Worm (Caenorhabditis elegans): Measurements from ENCODE around the gene R13A5.7.

The R13A5.7 gene

DNA sequence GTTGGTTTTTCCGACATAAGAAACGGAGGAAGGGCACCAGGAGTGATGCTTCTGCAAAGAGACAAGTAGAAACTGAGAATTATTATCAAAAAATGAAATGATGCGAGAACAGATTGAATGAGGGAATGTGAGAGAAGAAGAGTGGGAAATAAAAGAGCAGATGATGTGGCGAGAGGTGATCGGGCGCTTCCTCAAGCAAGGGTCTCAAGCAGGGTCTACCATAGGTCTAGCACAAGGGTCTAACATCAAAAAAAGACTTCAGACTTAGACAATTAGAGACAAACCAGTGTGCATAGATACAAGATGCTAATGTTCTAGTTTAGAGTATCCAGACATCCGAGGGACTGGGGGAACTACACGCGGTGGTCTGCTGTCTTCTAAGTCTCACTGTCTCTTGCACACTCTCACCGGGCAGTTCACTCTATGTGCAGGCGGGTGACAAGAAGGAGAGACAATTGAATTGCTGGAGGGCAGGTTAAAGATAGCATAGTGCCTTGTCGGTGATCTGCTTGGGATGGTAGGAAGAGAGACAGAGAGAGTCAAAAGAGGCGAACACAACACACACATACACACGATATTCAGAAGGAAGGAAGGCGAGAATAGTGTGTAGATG is at the start of gene R13A5.7:
R13A5.7 (minus strand) TSS at position 51 of the 613 bp plus-strand sequence.
- no peak for TF ChIP-seq ztf-3 (GFP tag; optimal IDR thresholded peaks at IDR 0.05)
- TF ChIP-seq unc-130 (GFP tag; optimal IDR thresholded peaks at IDR 0.05): no peak
- no peak for TF ChIP-seq Y79H2A.3 (GFP tag; conservative IDR thresholded peaks at IDR 0.05)
- TF ChIP-seq lag-1 (GFP tag; IDR thresholded peaks at IDR 0.05): no peak
- no peak; the same call in 1 of the 2 replicates for TF ChIP-seq mcd-1 (GFP tag; IDR thresholded peaks at IDR 0.05)
- no peak for TF ChIP-seq ztf-26 (tag; optimal IDR thresholded peaks at IDR 0.05)
- TF ChIP-seq B0035.1 (tag; optimal IDR thresholded peaks at IDR 0.05): no peak
- peak; percentile 12 for TF ChIP-seq ets-4 (GFP tag; optimal IDR thresholded peaks at IDR 0.05)
- TF ChIP-seq K12H6.12 (tag; optimal IDR thresholded peaks at IDR 0.05): peak; percentile 64
- TF ChIP-seq tbp1 (GFP tag; optimal IDR thresholded peaks at IDR 0.05): peak; percentile 36
- no peak for TF ChIP-seq dpff-1 (tag; optimal IDR thresholded peaks at IDR 0.05)
- 0 out of 2 replicates have a peak, but pooled peaks have one; percentile 37 for TF ChIP-seq let-526 (GFP tag; IDR thresholded peaks at IDR 0.05)
- no peak for TF ChIP-seq lsl-1 (GFP tag; optimal IDR thresholded peaks at IDR 0.05)
- no peak for TF ChIP-seq T07F8.4 (tag; optimal IDR thresholded peaks at IDR 0.05)
- no peak for TF ChIP-seq Y67H2A.10 (GFP tag; conservative IDR thresholded peaks at IDR 0.05)
- no peak; the same call in 1 of the 2 replicates for TF ChIP-seq B0336.3 (GFP tag; IDR thresholded peaks at IDR 0.05)
- no peak for TF ChIP-seq F55B11.4 (tag; optimal IDR thresholded peaks at IDR 0.05; ENCODE audit: borderline replicate concordance, insufficient read depth)
- no peak for TF ChIP-seq F10E7.11 (tag; optimal IDR thresholded peaks at IDR 0.05)
- TF ChIP-seq repo-1 (tag; optimal IDR thresholded peaks at IDR 0.05): no peak
- no peak for TF ChIP-seq T26A5.8 (tag; optimal IDR thresholded peaks at IDR 0.05)
- TF ChIP-seq nhr-27 (tag; optimal IDR thresholded peaks at IDR 0.05): no peak
- TF ChIP-seq nhr-179 (tag; optimal IDR thresholded peaks at IDR 0.05): no peak
- no peak for TF ChIP-seq hrde-1 (tag; optimal IDR thresholded peaks at IDR 0.05; ENCODE audit: borderline replicate concordance)
- no peak for TF ChIP-seq him-1 (tag; optimal IDR thresholded peaks at IDR 0.05)
- TF ChIP-seq ekl-4 (GFP tag; IDR thresholded peaks at IDR 0.05): no peak
- peak; percentile 69 for TF ChIP-seq chd-7 (tag; optimal IDR thresholded peaks at IDR 0.05)
- peak; percentile 21 for TF ChIP-seq gei-17 (GFP tag; optimal IDR thresholded peaks at IDR 0.05)
- no peak for TF ChIP-seq attf-6 (GFP tag; IDR thresholded peaks at IDR 0.05)
- TF ChIP-seq ztf-22 (GFP tag; optimal IDR thresholded peaks at IDR 0.05): no peak
- TF ChIP-seq snpc-1.1 (tag; optimal IDR thresholded peaks at IDR 0.05; ENCODE audit: insufficient read depth): no peak
- peak; percentile 97 for TF ChIP-seq nhr-80 (tag; optimal IDR thresholded peaks at IDR 0.05)
- no peak for TF ChIP-seq lin-26 (GFP tag; IDR thresholded peaks at IDR 0.05)
- no peak for TF ChIP-seq B0261.1 (tag; optimal IDR thresholded peaks at IDR 0.05)
- TF ChIP-seq ceh-40 (GFP tag; IDR thresholded peaks at IDR 0.05): no peak
- TF ChIP-seq F52B5.7 (tag; optimal IDR thresholded peaks at IDR 0.05): peak; percentile 6
- no peak for TF ChIP-seq snpc-3.4 (tag; optimal IDR thresholded peaks at IDR 0.05)
- TF ChIP-seq die-1 (tag; optimal IDR thresholded peaks at IDR 0.05): peak; percentile 52
- peak; percentile 69 for TF ChIP-seq lin-54 (GFP tag; optimal IDR thresholded peaks at IDR 0.05)
- no peak for TF ChIP-seq F57A8.1 (GFP tag; optimal IDR thresholded peaks at IDR 0.05)
- no peak for TF ChIP-seq attf-3 (GFP tag; conservative IDR thresholded peaks at IDR 0.05)
- TF ChIP-seq lin-35 (GFP tag; optimal IDR thresholded peaks at IDR 0.05): peak in 1 of 3 experiments; percentile 62
- TF ChIP-seq mes-4 (tag; optimal IDR thresholded peaks at IDR 0.05): no peak
- TF ChIP-seq zfh-2 (GFP tag; conservative IDR thresholded peaks at IDR 0.05): no peak; the same call in none of the 2 replicates
- peak; percentile 84 for TF ChIP-seq nfyb-1 (GFP tag; IDR thresholded peaks at IDR 0.05)
- no peak for TF ChIP-seq snpc-4 (GFP tag; optimal IDR thresholded peaks at IDR 0.05)
- TF ChIP-seq snpc-4 (tag; optimal IDR thresholded peaks at IDR 0.05): peak in 3 of 4 experiments; percentile 6 to 68 (median 59)
- no peak for TF ChIP-seq F49E8.2 (tag; optimal IDR thresholded peaks at IDR 0.05; ENCODE audit: insufficient read depth)
- 0 out of 2 replicates have a peak, but pooled peaks have one; percentile 26 for TF ChIP-seq madf-6 (GFP tag; IDR thresholded peaks at IDR 0.05)
